Worm (Caenorhabditis elegans): ENCODE data around the gene gpx-3.

gpx-3 gene

ce11 chrX:9587642-9588041 lies at the start of gene gpx-3:
gpx-3 (plus strand) TSS chrX:9587942.
- TF ChIP-seq W03F9.2 (tag; optimal IDR thresholded peaks at IDR 0.05), result no peak
- no peak for TF ChIP-seq him-1 (tag; optimal IDR thresholded peaks at IDR 0.05)
- TF ChIP-seq dao-5 (tag; optimal IDR thresholded peaks at IDR 0.05), result no peak

ce11 chrX:9539294-9540030 lies 48.3 kb upstream of the gpx-3 start, which contains the start of gene nuc-1:
nuc-1 (plus strand) TSS chrX:9539905.
- TF ChIP-seq dao-5 (tag; optimal IDR thresholded peaks at IDR 0.05) (no peak), W03F9.2 (tag; optimal IDR thresholded peaks at IDR 0.05) (no peak), him-1 (tag; optimal IDR thresholded peaks at IDR 0.05) (no peak)

ce11 chrX:9540464-9540863 lies 47.3 kb upstream of the gpx-3 start:
- TF ChIP-seq dao-5 (tag; optimal IDR thresholded peaks at IDR 0.05), result no peak

- no peak for TF ChIP-seq W03F9.2 (tag; optimal IDR thresholded peaks at IDR 0.05)
- TF ChIP-seq him-1 (tag; optimal IDR thresholded peaks at IDR 0.05), result no peak
Observed at ce11 chrX:9543352-9543751, 44.4 kb upstream of the gpx-3 start, which contains the start of gene F49E2.5. F49E2.5 (plus strand) TSS chrX:9543652.

- TF ChIP-seq W03F9.2 (tag; optimal IDR thresholded peaks at IDR 0.05), result no peak
- no peak for TF ChIP-seq dao-5 (tag; optimal IDR thresholded peaks at IDR 0.05)
- TF ChIP-seq him-1 (tag; optimal IDR thresholded peaks at IDR 0.05), result no peak
Observed at ce11 chrX:9544405-9544804, 43.3 kb upstream of the gpx-3 start.

- TF ChIP-seq W03F9.2 (tag; optimal IDR thresholded peaks at IDR 0.05), result no peak
- TF ChIP-seq dao-5 (tag; optimal IDR thresholded peaks at IDR 0.05), result no peak
- TF ChIP-seq him-1 (tag; optimal IDR thresholded peaks at IDR 0.05), result no peak
Observed at ce11 chrX:9546640-9547039, 41.1 kb upstream of the gpx-3 start.

- no peak for TF ChIP-seq W03F9.2 (tag; optimal IDR thresholded peaks at IDR 0.05)
- TF ChIP-seq him-1 (tag; optimal IDR thresholded peaks at IDR 0.05), result no peak
- TF ChIP-seq dao-5 (tag; optimal IDR thresholded peaks at IDR 0.05), result no peak
Observed at ce11 chrX:9547264-9547751, 40.4 kb upstream of the gpx-3 start.

- TF ChIP-seq dao-5 (tag; optimal IDR thresholded peaks at IDR 0.05) (no peak), him-1 (tag; optimal IDR thresholded peaks at IDR 0.05) (no peak), W03F9.2 (tag; optimal IDR thresholded peaks at IDR 0.05) (no peak)
Observed at ce11 chrX:9548011-9548795, 39.5 kb upstream of the gpx-3 start.

- TF ChIP-seq W03F9.2 (tag; optimal IDR thresholded peaks at IDR 0.05) (no peak), him-1 (tag; optimal IDR thresholded peaks at IDR 0.05) (no peak), dao-5 (tag; optimal IDR thresholded peaks at IDR 0.05) (no peak)
Observed at ce11 chrX:9548890-9549289, 38.9 kb upstream of the gpx-3 start.

ce11 chrX:9549657-9550369 lies 37.9 kb upstream of the gpx-3 start:
- TF ChIP-seq him-1 (tag; optimal IDR thresholded peaks at IDR 0.05) (no peak), dao-5 (tag; optimal IDR thresholded peaks at IDR 0.05) (no peak), W03F9.2 (tag; optimal IDR thresholded peaks at IDR 0.05) (no peak)

- TF ChIP-seq W03F9.2 (tag; optimal IDR thresholded peaks at IDR 0.05) (no peak), dao-5 (tag; optimal IDR thresholded peaks at IDR 0.05) (no peak), him-1 (tag; optimal IDR thresholded peaks at IDR 0.05) (no peak)
Observed at ce11 chrX:9550519-9550918, 37.2 kb upstream of the gpx-3 start.

ce11 chrX:9551112-9551511 lies 36.6 kb upstream of the gpx-3 start:
- no peak for TF ChIP-seq dao-5 (tag; optimal IDR thresholded peaks at IDR 0.05)
- no peak for TF ChIP-seq W03F9.2 (tag; optimal IDR thresholded peaks at IDR 0.05)
- peak; percentile 30 for TF ChIP-seq him-1 (tag; optimal IDR thresholded peaks at IDR 0.05)

- TF ChIP-seq W03F9.2 (tag; optimal IDR thresholded peaks at IDR 0.05) (no peak), dao-5 (tag; optimal IDR thresholded peaks at IDR 0.05) (no peak), him-1 (tag; optimal IDR thresholded peaks at IDR 0.05) (no peak)
Observed at ce11 chrX:9552404-9552803, 35.3 kb upstream of the gpx-3 start.

ce11 chrX:9553095-9553494 lies 34.6 kb upstream of the gpx-3 start:
- TF ChIP-seq dao-5 (tag; optimal IDR thresholded peaks at IDR 0.05) (no peak), W03F9.2 (tag; optimal IDR thresholded peaks at IDR 0.05) (no peak), him-1 (tag; optimal IDR thresholded peaks at IDR 0.05) (no peak)
